Fruit fly (Drosophila melanogaster) whole organism, adult: ENCODE data around the gene mRpL32.

Source experiments
- CG12768 ChIP-seq: fragments of 200-800 bp; sonication (Bioruptor generic); optimal IDR thresholded peaks from 2 replicates; lab custom pipeline; 2017; ENCODE audit warnings: missing biosample characterization, missing genetic modification characterization, mild to moderate bottlenecking, moderate library complexity, missing genetic modification reagents
- Crg-1 ChIP-seq: fragments of 200-800 bp; sonication (Bioruptor generic); optimal IDR thresholded peaks from 2 replicates; lab custom pipeline; 2016; ENCODE audit warnings: missing biosample characterization, missing genetic modification characterization
- Hr96 ChIP-seq: fragments of 200-800 bp; sonication (Bioruptor generic); optimal IDR thresholded peaks from 2 replicates; lab custom pipeline; 2016; ENCODE audit warnings: missing biosample characterization, missing genetic modification characterization
- ovo ChIP-seq: fragments of 200-800 bp; sonication (Bioruptor generic); optimal IDR thresholded peaks from 2 replicates; lab custom pipeline; 2016; ENCODE audit warnings: missing biosample characterization, missing genetic modification characterization
- pad ChIP-seq: fragments of 200-800 bp; sonication (Bioruptor generic); optimal IDR thresholded peaks from 3 replicates; lab custom pipeline; 2017; ENCODE audit warnings: missing biosample characterization, missing genetic modification characterization, mild to moderate bottlenecking, moderate library complexity, missing genetic modification reagents

dm6 chr3R:31296989-31297388, 44.3 kb downstream of the mRpL32 start:
- TF ChIP-seq ovo (GFP tag; lab: Kevin White, UChicago) (no peak), Crg-1 (GFP tag; lab: Kevin White, UChicago) (no peak), pad (no peak), Hr96 (GFP tag; lab: Kevin White, UChicago) (no peak), CG12768 (GFP tag; lab: Kevin White, UChicago) (no peak)
